Worm (Caenorhabditis elegans) whole organism, late embryonic: ENCODE measurements around the gene F08F8.7.

Experiments
- C08G9.2 ChIP-seq: sonication (generic microtip); optimal IDR thresholded peaks from 2 replicates; lab custom pipeline; 2016; ENCODE audit warnings: mild to moderate bottlenecking, missing genetic modification characterization, moderate library complexity, missing compliant biosample characterization
- K02D7.2 ChIP-seq: sonication (generic microtip); optimal IDR thresholded peaks from 2 replicates; lab custom pipeline; 2017; ENCODE audit warnings: mild to moderate bottlenecking, missing genetic modification characterization, missing compliant biosample characterization
- K09A11.1 ChIP-seq: sonication (generic microtip); optimal IDR thresholded peaks from 2 replicates; lab custom pipeline; 2017; ENCODE audit warnings: antibody characterized with exemption, mild to moderate bottlenecking, missing genetic modification characterization, missing compliant biosample characterization; ENCODE audit not compliant: insufficient read depth
- T23F11.4 ChIP-seq: fragments of 200-800 bp; sonication (Bioruptor generic); optimal IDR thresholded peaks from 2 replicates; lab custom pipeline; 2018; ENCODE audit warnings: mild to moderate bottlenecking, missing genetic modification characterization, missing compliant biosample characterization
- ahr-1 ChIP-seq: sonication (generic microtip); optimal IDR thresholded peaks from 2 replicates; lab custom pipeline; 2016; ENCODE audit warnings: missing genetic modification characterization, missing compliant biosample characterization
- ama-1 ChIP-seq: fragments of 150-350 bp; optimal IDR thresholded peaks from 2 replicates; lab custom pipeline; 2014
- ceh-14 ChIP-seq: sonication (generic microtip); optimal IDR thresholded peaks from 2 replicates; lab custom pipeline; 2016; ENCODE audit warnings: missing genotype, missing genetic modification characterization, missing compliant biosample characterization
- ceh-18 ChIP-seq: sonication (generic microtip); optimal IDR thresholded peaks from 2 replicates; lab custom pipeline; 2016; ENCODE audit warnings: missing genetic modification characterization, missing compliant biosample characterization
- ceh-19 ChIP-seq: fragments of 200-800 bp; sonication (Bioruptor generic); optimal IDR thresholded peaks from 2 replicates; lab custom pipeline; 2018; ENCODE audit warnings: mild to moderate bottlenecking, missing genetic modification characterization, missing compliant biosample characterization
- ceh-2 ChIP-seq: sonication (generic microtip); optimal IDR thresholded peaks from 2 replicates; lab custom pipeline; 2016; ENCODE audit warnings: missing genotype, missing genetic modification characterization, missing compliant biosample characterization
- ceh-22 ChIP-seq: sonication (generic microtip); optimal IDR thresholded peaks from 2 replicates; lab custom pipeline; 2017; ENCODE audit warnings: missing biosample characterization, missing genetic modification characterization
- ceh-24 ChIP-seq: sonication (generic microtip); optimal IDR thresholded peaks from 2 replicates; lab custom pipeline; 2016; ENCODE audit warnings: mild to moderate bottlenecking, missing genetic modification characterization, missing compliant biosample characterization
- ceh-31 ChIP-seq: sonication (generic microtip); optimal IDR thresholded peaks from 2 replicates; lab custom pipeline; 2016; ENCODE audit warnings: missing genetic modification characterization, missing compliant biosample characterization
- ceh-34 ChIP-seq: sonication (generic microtip); optimal IDR thresholded peaks from 2 replicates; lab custom pipeline; 2016; ENCODE audit warnings: mild to moderate bottlenecking, missing genetic modification characterization, missing compliant biosample characterization
- ceh-45 ChIP-seq: fragments of 200-800 bp; sonication (Bioruptor generic); IDR thresholded peaks from 2 replicates; pipeline ENCODE4 v1.3.6; 2022; ENCODE audit warnings: missing genetic modification reagents, missing genetic modification characterization, missing compliant biosample characterization
- ceh-48 ChIP-seq: sonication (generic microtip); optimal IDR thresholded peaks from 2 replicates; lab custom pipeline; 2016; ENCODE audit warnings: missing genetic modification characterization, inconsistent platforms, missing compliant biosample characterization
- che-1 ChIP-seq: sonication (generic microtip); optimal IDR thresholded peaks from 2 replicates; lab custom pipeline; 2016; ENCODE audit warnings: mild to moderate bottlenecking, missing genetic modification characterization, missing compliant biosample characterization
- dmd-4 ChIP-seq: sonication (generic microtip); optimal IDR thresholded peaks from 2 replicates; lab custom pipeline; 2016; ENCODE audit warnings: borderline replicate concordance, missing genetic modification characterization, missing compliant biosample characterization
- elt-2 ChIP-seq: sonication (generic microtip); optimal IDR thresholded peaks from 2 replicates; lab custom pipeline; 2016; ENCODE audit warnings: missing genetic modification reagents, missing genetic modification characterization, missing compliant biosample characterization
- elt-4 ChIP-seq: sonication (generic microtip); optimal IDR thresholded peaks from 2 replicates; lab custom pipeline; 2016; ENCODE audit warnings: missing genetic modification characterization, missing compliant biosample characterization
- eyg-1 ChIP-seq: sonication (generic microtip); optimal IDR thresholded peaks from 2 replicates; lab custom pipeline; 2016; ENCODE audit warnings: missing genotype, missing genetic modification characterization, missing compliant biosample characterization
- fkh-10 ChIP-seq: fragments of 150-350 bp; optimal IDR thresholded peaks from 2 replicates; lab custom pipeline; 2014; ENCODE audit warnings: missing biosample characterization, missing genetic modification reagents, missing genetic modification characterization
- gmeb-2 ChIP-seq: sonication (generic microtip); optimal IDR thresholded peaks from 2 replicates; lab custom pipeline; 2016; ENCODE audit warnings: missing genetic modification characterization, inconsistent platforms, missing compliant biosample characterization
- hlh-30 ChIP-seq: sonication (generic microtip); optimal IDR thresholded peaks from 2 replicates; lab custom pipeline; 2017; ENCODE audit warnings: antibody characterized with exemption, missing genetic modification characterization, missing compliant biosample characterization; ENCODE audit not compliant: insufficient read depth
- lim-6 ChIP-seq: sonication (generic microtip); optimal IDR thresholded peaks from 2 replicates; lab custom pipeline; 2016; ENCODE audit warnings: missing genetic modification characterization, missing compliant biosample characterization
- lin-11 ChIP-seq: fragments of 200-800 bp; sonication (Bioruptor generic); optimal IDR thresholded peaks from 2 replicates; lab custom pipeline; 2018; ENCODE audit warnings: mild to moderate bottlenecking, missing genetic modification characterization, missing compliant biosample characterization
- madf-2 ChIP-seq: sonication (generic microtip); optimal IDR thresholded peaks from 2 replicates; lab custom pipeline; 2017; ENCODE audit warnings: missing genetic modification characterization, missing compliant biosample characterization
- nfya-1 ChIP-seq: sonication (generic microtip); optimal IDR thresholded peaks from 2 replicates; lab custom pipeline; 2017; ENCODE audit warnings: missing genetic modification characterization, mild to moderate bottlenecking, missing compliant biosample characterization, antibody characterized with exemption, moderate library complexity
- odd-2 ChIP-seq: sonication (generic microtip); optimal IDR thresholded peaks from 2 replicates; lab custom pipeline; 2017; ENCODE audit warnings: antibody characterized with exemption, mild to moderate bottlenecking, missing genetic modification characterization, missing compliant biosample characterization
- pat-9 ChIP-seq: fragments of 200-800 bp; sonication (Bioruptor generic); optimal IDR thresholded peaks from 2 replicates; lab custom pipeline; 2018; ENCODE audit warnings: mild to moderate bottlenecking, missing genetic modification characterization, moderate library complexity, missing compliant biosample characterization
- pax-1 ChIP-seq: fragments of 150-350 bp; optimal IDR thresholded peaks from 2 replicates; lab custom pipeline; 2014; ENCODE audit warnings: missing biosample characterization, missing genetic modification characterization
- pha-4 ChIP-seq: fragments of 150-350 bp; optimal IDR thresholded peaks from 2 replicates; lab custom pipeline; 2018; ENCODE audit warnings: missing biosample characterization, missing genetic modification reagents, missing genetic modification characterization
- ref-2 ChIP-seq: sonication (generic microtip); optimal IDR thresholded peaks from 2 replicates; lab custom pipeline; 2016; ENCODE audit warnings: missing genetic modification characterization, missing compliant biosample characterization
- rnt-1 ChIP-seq: sonication (generic microtip); optimal IDR thresholded peaks from 2 replicates; lab custom pipeline; 2016; ENCODE audit warnings: missing genetic modification characterization, missing compliant biosample characterization
- sdc-2 ChIP-seq: sonication (generic microtip); optimal IDR thresholded peaks from 2 replicates; lab custom pipeline; 2016; ENCODE audit warnings: missing genotype, missing genetic modification characterization, missing compliant biosample characterization
- tbx-2 ChIP-seq: sonication (generic microtip); optimal IDR thresholded peaks from 2 replicates; lab custom pipeline; 2016; ENCODE audit warnings: missing genetic modification characterization, missing compliant biosample characterization
- unc-42 ChIP-seq: sonication (generic microtip); optimal IDR thresholded peaks from 2 replicates; lab custom pipeline; 2016; ENCODE audit warnings: missing genotype, missing genetic modification characterization, missing compliant biosample characterization
- unc-55 ChIP-seq: sonication (generic microtip); optimal IDR thresholded peaks from 2 replicates; lab custom pipeline; 2017; ENCODE audit warnings: missing biosample characterization, missing genetic modification reagents, missing genetic modification characterization
- unc-86 ChIP-seq: sonication (generic microtip); optimal IDR thresholded peaks from 2 replicates; lab custom pipeline; 2016; ENCODE audit warnings: missing genetic modification characterization, missing compliant biosample characterization
- ztf-16 ChIP-seq: sonication (generic microtip); optimal IDR thresholded peaks from 2 replicates; lab custom pipeline; 2017; ENCODE audit warnings: missing genetic modification characterization, missing compliant biosample characterization

The F08F8.7 gene

ce11 chrIII:7376143-7376802 lies 29.3 kb upstream of the F08F8.7 start:
- TF ChIP-seq ceh-18 (tag; lab: Kevin White, UChicago): peak; percentile 21
- no peak for TF ChIP-seq ahr-1 (tag; lab: Kevin White, UChicago)
- no peak for TF ChIP-seq ama-1 (lab: Kevin White, UChicago)
- TF ChIP-seq tbx-2: peak; percentile 41
- peak; percentile 20 for TF ChIP-seq unc-42 (tag; lab: Kevin White, UChicago)
- TF ChIP-seq hlh-30 (tag; lab: Kevin White, UChicago): peak; percentile 88
- no peak for TF ChIP-seq ceh-45 (GFP tag; lab: Robert Waterston, UW)
- peak; percentile 12 for TF ChIP-seq unc-55 (GFP tag; lab: Kevin White, UChicago)
- TF ChIP-seq ceh-31 (tag; lab: Kevin White, UChicago): peak; percentile 34
- peak; percentile 36 for TF ChIP-seq pax-1 (tag; lab: Kevin White, UChicago)
- peak; percentile 21 for TF ChIP-seq nfya-1 (tag; lab: Kevin White, UChicago)

ce11 chrIII:7375434-7375833 lies 28.5 kb upstream of the F08F8.7 start:
- TF ChIP-seq ceh-34 (tag; lab: Kevin White, UChicago): no peak
- no peak for TF ChIP-seq ceh-2 (tag; lab: Kevin White, UChicago)
- TF ChIP-seq elt-2 (tag; lab: Kevin White, UChicago): peak; percentile 61
- TF ChIP-seq ceh-19: no peak
- no peak for TF ChIP-seq unc-42 (tag; lab: Kevin White, UChicago)
- TF ChIP-seq C08G9.2: no peak
- TF ChIP-seq ref-2: no peak
- TF ChIP-seq K09A11.1 (tag; lab: Kevin White, UChicago): no peak
- TF ChIP-seq T23F11.4 (GFP tag; lab: Kevin White, UChicago): no peak

ce11 chrIII:7374681-7375271 lies 27.8 kb upstream of the F08F8.7 start, which contains the start of gene mml-1:
Gene mml-1 (minus strand): TSS chrIII:7374731.
- TF ChIP-seq ceh-14 (tag; lab: Kevin White, UChicago): no peak
- TF ChIP-seq hlh-30 (tag; lab: Kevin White, UChicago): peak; percentile 78

ce11 chrIII:7373802-7374435 lies 27.0 kb upstream of the F08F8.7 start:
- TF ChIP-seq elt-4 (tag; lab: Kevin White, UChicago) (no peak), ama-1 (lab: Kevin White, UChicago) (no peak), hlh-30 (tag; lab: Kevin White, UChicago) (no peak), che-1 (no peak), gmeb-2 (tag; lab: Kevin White, UChicago) (no peak), unc-86 (tag; lab: Kevin White, UChicago) (no peak), ceh-18 (tag; lab: Kevin White, UChicago) (no peak), rnt-1 (tag; lab: Kevin White, UChicago) (no peak), K09A11.1 (tag; lab: Kevin White, UChicago) (no peak), T23F11.4 (GFP tag; lab: Kevin White, UChicago) (no peak), madf-2 (tag; lab: Kevin White, UChicago) (no peak), ceh-22 (no peak), ceh-2 (tag; lab: Kevin White, UChicago) (no peak), ceh-34 (tag; lab: Kevin White, UChicago) (no peak), C08G9.2 (no peak), ztf-16 (tag; lab: Kevin White, UChicago) (no peak)

ce11 chrIII:7370569-7370968 lies 23.6 kb upstream of the F08F8.7 start:
- TF ChIP-seq ceh-18 (tag; lab: Kevin White, UChicago) (no peak), lin-11 (no peak), ceh-24 (tag; lab: Kevin White, UChicago) (no peak), che-1 (no peak), pax-1 (tag; lab: Kevin White, UChicago) (no peak), odd-2 (tag; lab: Kevin White, UChicago) (no peak), ceh-22 (no peak), K02D7.2 (tag; lab: Kevin White, UChicago) (no peak), elt-4 (tag; lab: Kevin White, UChicago) (no peak), gmeb-2 (tag; lab: Kevin White, UChicago) (no peak), pha-4 (no peak), dmd-4 (no peak), ceh-48 (no peak), pat-9 (tag; lab: Kevin White, UChicago) (no peak), lim-6 (no peak), sdc-2 (tag; lab: Kevin White, UChicago) (no peak), fkh-10 (no peak), eyg-1 (no peak)
